Fruit fly (Drosophila melanogaster) whole organism, prepupa: ENCODE results near the gene Brd.

Experiments
- Blimp-1 ChIP-seq: fragments of 200-800 bp; sonication (Bioruptor generic); optimal IDR thresholded peaks from 3 replicates; lab custom pipeline; 2017; ENCODE audit warnings: missing biosample characterization, missing genetic modification characterization, mild to moderate bottlenecking, moderate library complexity, missing genetic modification reagents
- CG10631 ChIP-seq: fragments of 200-800 bp; sonication (Bioruptor generic); optimal IDR thresholded peaks from 2 replicates; lab custom pipeline; 2016; ENCODE audit warnings: missing biosample characterization, missing genetic modification characterization
- OdsH ChIP-seq: fragments of 200-800 bp; sonication (Bioruptor generic); optimal IDR thresholded peaks from 3 replicates; lab custom pipeline; 2016; ENCODE audit warnings: missing biosample characterization, missing genetic modification characterization
- eg ChIP-seq: fragments of 200-800 bp; sonication (Bioruptor generic); IDR thresholded peaks from 3 replicates; pipeline ENCODE4 v1.3.6; 2022; ENCODE audit warnings: missing biosample characterization, missing genetic modification characterization
- spab ChIP-seq: fragments of 200-800 bp; sonication (Bioruptor generic); optimal IDR thresholded peaks from 2 replicates; lab custom pipeline; 2017; ENCODE audit warnings: missing biosample characterization, mild to moderate bottlenecking, missing genetic modification characterization, missing genetic modification reagents

DNA sequence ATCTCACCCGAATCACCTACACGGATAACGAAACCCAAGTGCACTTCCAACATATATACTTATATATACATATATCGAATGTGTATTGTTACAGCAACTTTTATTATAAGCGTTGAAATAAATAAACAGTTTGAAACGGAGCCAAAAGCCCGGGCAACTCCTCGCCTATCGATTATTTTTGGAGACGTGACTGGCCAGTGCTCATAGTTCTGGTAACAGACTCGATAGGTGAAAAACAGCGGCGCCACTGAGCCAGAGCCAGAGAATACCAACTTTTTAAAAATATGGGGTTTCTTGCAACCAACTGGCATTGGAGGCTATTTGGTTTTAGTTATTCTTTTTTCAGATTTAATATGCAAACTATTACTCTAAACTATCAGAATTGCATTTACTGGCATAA is 29.7 kb upstream of the Brd start:
- TF ChIP-seq OdsH (GFP tag; lab: Kevin White, UChicago) (no peak), eg (no peak), Blimp-1 (GFP tag; lab: Kevin White, UChicago) (no peak), CG10631 (GFP tag; lab: Kevin White, UChicago) (no peak), spab (no peak)
